Worm (Caenorhabditis elegans) whole organism, young adult: Measurements from ENCODE around the gene mec-10.

Experiments used
- nfyb-1 ChIP-seq: fragments of 200-800 bp; sonication (Bioruptor generic); IDR thresholded peaks from 2 replicates; pipeline ENCODE4 v1.3.6; 2022; ENCODE audit warnings: missing genetic modification reagents, missing genetic modification characterization, missing compliant biosample characterization
- unc-62 ChIP-seq: fragments of 150-350 bp; optimal IDR thresholded peaks from 2 replicates; lab custom pipeline; 2014; ENCODE audit warnings: missing biosample characterization, missing genetic modification reagents, missing genetic modification characterization

ce11 chrX:8438756-8439155 is 31.4 kb downstream of the mec-10 start:
- no peak for TF ChIP-seq nfyb-1 (GFP tag; lab: Robert Waterston, UW)
- no peak for TF ChIP-seq unc-62 (GFP tag; lab: Kevin White, UChicago)
